Fruit fly (Drosophila melanogaster): Measurements from ENCODE around the gene CG6204.

The CG6204 gene

dm6 chr3R:24205935-24206334 is 12.3 kb downstream of the CG6204 start (continued):
- TF ChIP-seq CG11504 (tag; optimal IDR thresholded peaks at IDR 0.05) (peak; percentile 78), Antp (GFP tag; optimal IDR thresholded peaks at IDR 0.05) (no peak), Lhr (GFP tag; optimal IDR thresholded peaks at IDR 0.05) (no peak), CG3847 (GFP tag; IDR thresholded peaks at IDR 0.05) (no peak), CG7357 (GFP tag; IDR thresholded peaks at IDR 0.05) (no peak), CG7556 (GFP tag; optimal IDR thresholded peaks at IDR 0.05) (peak; percentile 34), emc (GFP tag; optimal IDR thresholded peaks at IDR 0.05) (no peak), Sox100B (GFP tag; optimal IDR thresholded peaks at IDR 0.05) (peak; percentile 73), fd3F (GFP tag; optimal IDR thresholded peaks at IDR 0.05) (no peak), tll (GFP tag; optimal IDR thresholded peaks at IDR 0.05) (no peak), CG31224 (GFP tag; IDR thresholded peaks at IDR 0.05) (0 out of 2 replicates have a peak, but pooled peaks have one; percentile 14), croc (GFP tag; conservative IDR thresholded peaks at IDR 0.05) (no peak; the same call in 2 of the 3 replicates), lbe (GFP tag; optimal IDR thresholded peaks at IDR 0.05) (no peak), Atf3 (GFP tag; optimal IDR thresholded peaks at IDR 0.05) (no peak), gsb (GFP tag; IDR thresholded peaks at IDR 0.05) (no peak), Ssrp (tag; optimal IDR thresholded peaks at IDR 0.05) (peak; percentile 38), exex (tag; optimal IDR thresholded peaks at IDR 0.05) (no peak), CG7928 (GFP tag; optimal IDR thresholded peaks at IDR 0.05) (no peak), NfI (GFP tag; optimal IDR thresholded peaks at IDR 0.05) (no peak), CG30403 (GFP tag; optimal IDR thresholded peaks at IDR 0.05) (peak; percentile 30), E2f2 (GFP tag; IDR thresholded peaks at IDR 0.05) (no peak), TFAM (GFP tag; optimal IDR thresholded peaks at IDR 0.05) (no peak), CG6654 (GFP tag; optimal IDR thresholded peaks at IDR 0.05) (no peak), Vsx1 (GFP tag; optimal IDR thresholded peaks at IDR 0.05) (no peak), slp2 (GFP tag; optimal IDR thresholded peaks at IDR 0.05) (no peak), CG18262 (tag; optimal IDR thresholded peaks at IDR 0.05) (peak; percentile 57), maf-S (GFP tag; optimal IDR thresholded peaks at IDR 0.05) (no peak), CG4328 (GFP tag; optimal IDR thresholded peaks at IDR 0.05) (no peak), CG8478 (optimal IDR thresholded peaks at IDR 0.05) (no peak), CHES-1-like (GFP tag; optimal IDR thresholded peaks at IDR 0.05) (no peak), Abd-B (GFP tag; optimal IDR thresholded peaks at IDR 0.05) (peak; percentile 1), Lpt (GFP tag; optimal IDR thresholded peaks at IDR 0.05) (no peak), kah (GFP tag; optimal IDR thresholded peaks at IDR 0.05) (no peak), CG33213 (GFP tag; optimal IDR thresholded peaks at IDR 0.05) (no peak), tap (tag; optimal IDR thresholded peaks at IDR 0.05) (peak; percentile 11), trem (tag; optimal IDR thresholded peaks at IDR 0.05) (no peak), CG42726 (GFP tag; IDR thresholded peaks at IDR 0.05; ENCODE audit: partially characterized antibody) (no peak), sc (optimal IDR thresholded peaks at IDR 0.05) (no peak), sc (GFP tag; optimal IDR thresholded peaks at IDR 0.05) (peak; percentile 12), Nf-YC (tag; optimal IDR thresholded peaks at IDR 0.05) (no peak), Drgx (GFP tag; IDR thresholded peaks at IDR 0.05) (no peak), CG2712 (tag; optimal IDR thresholded peaks at IDR 0.05) (peak; percentile 25), CG3065 (GFP tag; optimal IDR thresholded peaks at IDR 0.05) (no peak), CG14014 (GFP tag; IDR thresholded peaks at IDR 0.05) (no peak), grn (GFP tag; optimal IDR thresholded peaks at IDR 0.05) (no peak), CG6765 (GFP tag; optimal IDR thresholded peaks at IDR 0.05) (no peak), CG8281 (tag; optimal IDR thresholded peaks at IDR 0.05) (no peak), ab (GFP tag; optimal IDR thresholded peaks at IDR 0.05) (no peak), CG10274 (GFP tag; optimal IDR thresholded peaks at IDR 0.05) (no peak), PHDP (tag; optimal IDR thresholded peaks at IDR 0.05) (peak; percentile 36), CG12659 (GFP tag; optimal IDR thresholded peaks at IDR 0.05) (peak; percentile 27), pb (GFP tag; optimal IDR thresholded peaks at IDR 0.05) (no peak)
